Worm (Caenorhabditis elegans) whole organism, young adult: ENCODE measurements around the gene clec-78.
A peak's percentile ranks its signal among the peaks of the same experiment; 100 is the strongest.

ENCODE experiments used
- B0035.1 ChIP-seq: sonication (generic microtip); optimal IDR thresholded peaks from 2 replicates; lab custom pipeline; 2016; ENCODE audit warnings: missing genetic modification characterization, mild to moderate bottlenecking, missing compliant biosample characterization, missing genotype, missing genetic modification reagents
- B0261.1 ChIP-seq: sonication (generic microtip); optimal IDR thresholded peaks from 2 replicates; lab custom pipeline; 2016; ENCODE audit warnings: mild to moderate bottlenecking, missing genetic modification characterization, moderate library complexity, missing compliant biosample characterization
- B0336.3 ChIP-seq: fragments of 200-800 bp; sonication (Bioruptor generic); IDR thresholded peaks from 2 replicates; pipeline ENCODE4 v1.3.6; 2022; ENCODE audit warnings: missing genetic modification characterization, missing compliant biosample characterization
- C06A6.2 ChIP-seq: fragments of 200-800 bp; sonication (Bioruptor generic); conservative IDR thresholded peaks from 2 replicates; pipeline ENCODE4 v1.3.6; 2022; ENCODE audit warnings: missing genetic modification characterization, missing compliant biosample characterization
- C17E4.6 ChIP-seq: fragments of 200-800 bp; sonication (Bioruptor generic); IDR thresholded peaks from 2 replicates; pipeline ENCODE4 v1.3.6; 2022; ENCODE audit warnings: missing genetic modification reagents, missing genetic modification characterization, missing compliant biosample characterization
- F33H1.4 ChIP-seq: fragments of 200-800 bp; sonication (Bioruptor generic); IDR thresholded peaks from 2 replicates; pipeline ENCODE4 v1.3.6; 2022; ENCODE audit warnings: missing genetic modification reagents, missing genetic modification characterization, missing compliant biosample characterization
- F37B4.10 ChIP-seq: fragments of 200-800 bp; sonication (Bioruptor generic); IDR thresholded peaks from 2 replicates; pipeline ENCODE4 v1.3.6; 2022; ENCODE audit warnings: missing genetic modification characterization, missing compliant biosample characterization
- F49E8.2 ChIP-seq: sonication (generic microtip); optimal IDR thresholded peaks from 3 replicates; lab custom pipeline; 2017; ENCODE audit warnings: missing genetic modification characterization, mild to moderate bottlenecking, missing compliant biosample characterization, antibody characterized with exemption, moderate library complexity; ENCODE audit not compliant: insufficient read depth
- F55B11.4 ChIP-seq: sonication (generic microtip); optimal IDR thresholded peaks from 2 replicates; lab custom pipeline; 2016; ENCODE audit warnings: missing compliant biosample characterization, missing genetic modification characterization, borderline replicate concordance; ENCODE audit not compliant: insufficient read depth
- F57A8.1 ChIP-seq: fragments of 200-800 bp; sonication (Bioruptor generic); optimal IDR thresholded peaks from 2 replicates; lab custom pipeline; 2018; ENCODE audit warnings: mild to moderate bottlenecking, missing genetic modification characterization, moderate library complexity, missing compliant biosample characterization
- Y56A3A.18 ChIP-seq: fragments of 200-800 bp; sonication (Bioruptor generic); IDR thresholded peaks from 2 replicates; pipeline ENCODE4 v1.3.6; 2022; ENCODE audit warnings: missing genetic modification reagents, missing genetic modification characterization, missing compliant biosample characterization
- Y79H2A.3 ChIP-seq: fragments of 200-800 bp; sonication (Bioruptor generic); conservative IDR thresholded peaks from 2 replicates; pipeline ENCODE4 v1.3.6; 2022; ENCODE audit warnings: missing genetic modification reagents, missing genetic modification characterization, missing compliant biosample characterization
- Y95B8A.8 ChIP-seq: fragments of 200-800 bp; sonication (Bioruptor generic); IDR thresholded peaks from 2 replicates; pipeline ENCODE4 v1.3.6; 2022; ENCODE audit warnings: missing genetic modification reagents, missing genetic modification characterization, missing compliant biosample characterization
- akir-1 ChIP-seq: fragments of 200-800 bp; sonication (Bioruptor generic); optimal IDR thresholded peaks from 2 replicates; lab custom pipeline; 2018; ENCODE audit warnings: mild to moderate bottlenecking, missing genetic modification characterization, moderate library complexity, missing compliant biosample characterization
- atf-7 ChIP-seq: sonication (generic microtip); optimal IDR thresholded peaks from 2 replicates; lab custom pipeline; 2017; ENCODE audit warnings: mild to moderate bottlenecking, missing genetic modification characterization, missing compliant biosample characterization
- athp-1 ChIP-seq: sonication (generic microtip); optimal IDR thresholded peaks from 2 replicates; lab custom pipeline; 2017; ENCODE audit warnings: mild to moderate bottlenecking, missing genetic modification characterization, missing compliant biosample characterization
- bed-2 ChIP-seq: fragments of 200-800 bp; sonication (Bioruptor generic); IDR thresholded peaks from 2 replicates; pipeline ENCODE4 v1.3.6; 2022; ENCODE audit warnings: missing genetic modification reagents, missing genetic modification characterization, missing compliant biosample characterization
- cebp-1 ChIP-seq, 2 experiments: fragments of 200-800 bp in 1 of 2; sonication (Bioruptor generic) in 1 of 2; sonication (generic microtip) in 1 of 2; IDR thresholded peaks in 1 of 2; optimal IDR thresholded peaks in 1 of 2; 2 replicates each; pipeline versions ENCODE4 v1.3.6 to Lab custom; 2017 to 2022; ENCODE audit warnings: missing compliant biosample characterization in 2 of 2, missing genetic modification characterization in 2 of 2, mild to moderate bottlenecking in 1 of 2, missing genetic modification reagents in 1 of 2, moderate library complexity in 1 of 2
- ceh-58 ChIP-seq: fragments of 200-800 bp; sonication (Bioruptor generic); IDR thresholded peaks from 2 replicates; pipeline ENCODE4 v1.3.6; 2022; ENCODE audit warnings: missing genetic modification characterization, missing compliant biosample characterization
- dpl-1 ChIP-seq: fragments of 150-350 bp; optimal IDR thresholded peaks from 2 replicates; lab custom pipeline; 2014; ENCODE audit warnings: missing biosample characterization, missing genetic modification reagents, missing genetic modification characterization
- egl-18 ChIP-seq: fragments of 200-800 bp; sonication (Bioruptor generic); IDR thresholded peaks from 2 replicates; pipeline ENCODE4 v1.3.6; 2022; ENCODE audit warnings: missing genetic modification reagents, missing genetic modification characterization, missing compliant biosample characterization
- egrh-3 ChIP-seq: fragments of 200-800 bp; sonication (Bioruptor generic); IDR thresholded peaks from 2 replicates; pipeline ENCODE4 v1.3.6; 2022; ENCODE audit warnings: missing genetic modification reagents, missing genetic modification characterization, missing compliant biosample characterization
- hmg-1.2 ChIP-seq: fragments of 200-800 bp; sonication (Bioruptor generic); IDR thresholded peaks from 2 replicates; pipeline ENCODE4 v1.3.6; 2022; ENCODE audit warnings: missing genetic modification reagents, missing genetic modification characterization, missing compliant biosample characterization
- hmg-20 ChIP-seq: fragments of 200-800 bp; sonication (Bioruptor generic); IDR thresholded peaks from 2 replicates; pipeline ENCODE4 v1.3.6; 2022; ENCODE audit warnings: missing genetic modification reagents, missing genetic modification characterization, missing compliant biosample characterization
- hrde-1 ChIP-seq: sonication (generic microtip); optimal IDR thresholded peaks from 2 replicates; lab custom pipeline; 2016; ENCODE audit warnings: missing genetic modification characterization, mild to moderate bottlenecking, missing compliant biosample characterization, moderate library complexity, missing genotype, missing genetic modification reagents, borderline replicate concordance
- lag-1 ChIP-seq: fragments of 200-800 bp; sonication (Bioruptor generic); IDR thresholded peaks from 2 replicates; pipeline ENCODE4 v1.3.6; 2022; ENCODE audit warnings: missing genetic modification reagents, missing genetic modification characterization, missing compliant biosample characterization
- let-526 ChIP-seq: fragments of 200-800 bp; sonication (Bioruptor generic); IDR thresholded peaks from 2 replicates; pipeline ENCODE4 v1.3.6; 2022; ENCODE audit warnings: missing genetic modification reagents, missing genetic modification characterization, missing compliant biosample characterization
- lin-54 ChIP-seq: fragments of 200-800 bp; sonication (Bioruptor generic); optimal IDR thresholded peaks from 2 replicates; lab custom pipeline; 2018; ENCODE audit warnings: mild to moderate bottlenecking, missing genetic modification characterization, missing compliant biosample characterization
- lsl-1 ChIP-seq: fragments of 200-800 bp; sonication (Bioruptor generic); optimal IDR thresholded peaks from 2 replicates; lab custom pipeline; 2018; ENCODE audit warnings: mild to moderate bottlenecking, missing genetic modification characterization, moderate library complexity, missing compliant biosample characterization
- lsy-27 ChIP-seq: sonication (generic microtip); optimal IDR thresholded peaks from 2 replicates; lab custom pipeline; 2017; ENCODE audit warnings: missing genetic modification characterization, mild to moderate bottlenecking, missing compliant biosample characterization, antibody characterized with exemption, missing genotype, borderline replicate concordance; ENCODE audit not compliant: insufficient read depth
- madf-10 ChIP-seq: sonication (generic microtip); optimal IDR thresholded peaks from 2 replicates; lab custom pipeline; 2016; ENCODE audit warnings: mild to moderate bottlenecking, missing genetic modification characterization, missing compliant biosample characterization
- madf-3 ChIP-seq: fragments of 200-800 bp; sonication (Bioruptor generic); IDR thresholded peaks from 2 replicates; pipeline ENCODE4 v1.3.6; 2022; ENCODE audit warnings: missing genetic modification reagents, missing genetic modification characterization, missing compliant biosample characterization
- madf-6 ChIP-seq: fragments of 200-800 bp; sonication (Bioruptor generic); IDR thresholded peaks from 2 replicates; pipeline ENCODE4 v1.3.6; 2022; ENCODE audit warnings: missing genetic modification reagents, missing genetic modification characterization, missing compliant biosample characterization
- mxl-1 ChIP-seq: sonication (generic microtip); optimal IDR thresholded peaks from 2 replicates; lab custom pipeline; 2016; ENCODE audit warnings: missing genetic modification characterization, missing compliant biosample characterization
- pbrm-1 ChIP-seq: fragments of 200-800 bp; sonication (Bioruptor generic); IDR thresholded peaks from 2 replicates; pipeline ENCODE4 v1.3.6; 2022; ENCODE audit warnings: missing genetic modification reagents, missing genetic modification characterization, missing compliant biosample characterization
- rcor-1 ChIP-seq: fragments of 200-800 bp; sonication (Bioruptor generic); IDR thresholded peaks from 2 replicates; pipeline ENCODE4 v1.3.6; 2022; ENCODE audit warnings: missing genetic modification reagents, missing genetic modification characterization, missing compliant biosample characterization
- rpc-1 ChIP-seq, 2 experiments: fragments of 150-350 bp in 1 of 2; sonication (generic microtip) in 1 of 2; optimal IDR thresholded peaks; 2 replicates each; lab custom pipeline; 2014 to 2018; ENCODE audit warnings: missing biosample characterization in 1 of 2, missing genetic modification characterization in 1 of 2, missing genetic modification reagents in 1 of 2, missing genotype in 1 of 2
- sdz-38 ChIP-seq: sonication (generic microtip); optimal IDR thresholded peaks from 2 replicates; lab custom pipeline; 2016; ENCODE audit warnings: missing genotype, missing genetic modification characterization, missing compliant biosample characterization
- sea-2 ChIP-seq: fragments of 200-800 bp; sonication (Bioruptor generic); IDR thresholded peaks from 2 replicates; pipeline ENCODE4 v1.3.6; 2022; ENCODE audit warnings: missing genetic modification characterization, missing compliant biosample characterization
- snpc-3.4 ChIP-seq: sonication (generic microtip); optimal IDR thresholded peaks from 2 replicates; lab custom pipeline; 2017; ENCODE audit warnings: missing genetic modification characterization, mild to moderate bottlenecking, missing compliant biosample characterization, antibody characterized with exemption, moderate library complexity, missing genotype, missing genetic modification reagents
- snpc-4 ChIP-seq, 5 experiments: fragments of 150-350 bp in 1 of 5; sonication (generic microtip) in 4 of 5; optimal IDR thresholded peaks; 2 replicates each; lab custom pipeline; 2014 to 2018; ENCODE audit warnings: missing genetic modification characterization in 5 of 5, missing biosample characterization in 3 of 5, antibody characterized with exemption in 2 of 5, mild to moderate bottlenecking in 2 of 5, missing compliant biosample characterization in 2 of 5, missing genotype in 2 of 5, moderate library complexity in 2 of 5, missing genetic modification reagents in 1 of 5
- tbx-9 ChIP-seq: sonication (generic microtip); optimal IDR thresholded peaks from 2 replicates; lab custom pipeline; 2016; ENCODE audit warnings: borderline replicate concordance, missing genetic modification characterization, inconsistent platforms, missing compliant biosample characterization
- xnd-1 ChIP-seq: sonication (generic microtip); optimal IDR thresholded peaks from 2 replicates; lab custom pipeline; 2016; ENCODE audit warnings: missing genotype, missing genetic modification reagents, missing genetic modification characterization, missing compliant biosample characterization
- ztf-22 ChIP-seq: fragments of 200-800 bp; sonication (Bioruptor generic); optimal IDR thresholded peaks from 2 replicates; lab custom pipeline; 2018; ENCODE audit warnings: mild to moderate bottlenecking, missing genetic modification characterization, moderate library complexity, missing compliant biosample characterization
- ztf-3 ChIP-seq: fragments of 200-800 bp; sonication (Bioruptor generic); optimal IDR thresholded peaks from 2 replicates; lab custom pipeline; 2018; ENCODE audit warnings: mild to moderate bottlenecking, missing genetic modification characterization, missing compliant biosample characterization

The clec-78 gene

DNA sequence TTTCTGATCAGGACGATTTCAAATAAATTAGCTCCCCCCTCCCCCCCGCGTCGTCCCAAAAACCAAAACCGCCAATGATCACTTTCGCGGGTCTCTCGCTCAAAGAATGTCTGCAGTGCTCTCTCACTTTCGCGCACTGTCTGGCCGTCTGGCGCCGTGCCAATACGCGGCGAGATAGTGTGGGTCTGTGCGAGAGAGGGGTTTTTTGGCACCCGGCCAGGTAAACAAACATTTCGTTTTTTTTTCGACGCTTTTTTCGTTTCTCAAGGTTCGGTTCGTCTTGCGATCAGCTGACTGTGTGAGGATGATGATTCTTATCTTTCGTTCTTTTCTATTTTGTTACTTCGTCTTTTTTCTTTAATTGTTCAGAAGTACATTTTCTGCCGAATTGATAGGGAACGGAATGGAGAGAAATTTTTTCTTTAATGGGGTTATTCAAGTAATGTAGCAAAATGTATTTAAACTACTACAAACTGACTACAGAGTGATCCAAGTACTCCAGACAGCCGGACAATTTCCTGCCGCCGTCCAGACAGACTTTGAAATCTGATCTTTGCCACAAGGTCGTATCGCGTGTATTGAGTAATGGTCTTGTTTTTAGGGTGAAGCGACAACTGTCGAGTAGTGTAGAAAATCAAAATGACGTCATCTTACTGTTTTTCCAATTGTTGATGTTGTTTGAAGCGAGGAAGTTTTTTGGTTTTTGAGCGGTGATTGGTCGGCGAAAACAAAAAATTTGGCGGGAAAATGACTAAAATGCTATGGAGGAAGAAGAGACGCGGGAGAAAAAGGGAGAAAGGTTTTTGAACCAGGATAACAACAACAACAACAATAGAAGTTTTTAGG lies 35.5 kb downstream of the clec-78 start (continued):
- TF ChIP-seq rpc-1 (optimal IDR thresholded peaks at IDR 0.05; lab: Kevin White, UChicago) (no peak), rpc-1 (tag; optimal IDR thresholded peaks at IDR 0.05; lab: Kevin White, UChicago) (no peak), bed-2 (GFP tag; lab: Robert Waterston, UW) (no peak), xnd-1 (tag; lab: Kevin White, UChicago) (no peak), atf-7 (peak; percentile 29), lsl-1 (no peak), ceh-58 (GFP tag; lab: Robert Waterston, UW) (no peak), B0261.1 (tag; lab: Kevin White, UChicago) (no peak), lsy-27 (tag; lab: Kevin White, UChicago) (no peak), Y95B8A.8 (GFP tag; lab: Robert Waterston, UW) (peak; percentile 75), F57A8.1 (GFP tag; lab: Kevin White, UChicago) (no peak), hrde-1 (tag; lab: Kevin White, UChicago) (no peak), sdz-38 (tag; lab: Kevin White, UChicago) (no peak), lin-54 (GFP tag; lab: Kevin White, UChicago) (peak; percentile 33), lag-1 (GFP tag; lab: Robert Waterston, UW) (no peak), let-526 (no peak), pbrm-1 (GFP tag; lab: Robert Waterston, UW) (peak; percentile 73), cebp-1 (GFP tag; IDR thresholded peaks at IDR 0.05; lab: Robert Waterston, UW) (no peak), cebp-1 (tag; optimal IDR thresholded peaks at IDR 0.05; lab: Kevin White, UChicago) (peak; percentile 79), F37B4.10 (no peak), dpl-1 (no peak), C06A6.2 (GFP tag; lab: Robert Waterston, UW) (peak; percentile 69; the same call in 1 of the 2 replicates), F55B11.4 (tag; lab: Kevin White, UChicago) (no peak), rcor-1 (GFP tag; lab: Robert Waterston, UW) (0 out of 2 replicates have a peak, but pooled peaks have one; percentile 31), C17E4.6 (no peak), madf-10 (tag; lab: Kevin White, UChicago) (no peak), B0035.1 (no peak), hmg-20 (no peak), Y79H2A.3 (GFP tag; lab: Robert Waterston, UW) (no peak), egl-18 (GFP tag; lab: Robert Waterston, UW) (no peak), mxl-1 (no peak), madf-3 (no peak), ztf-3 (GFP tag; lab: Kevin White, UChicago) (no peak), F49E8.2 (tag; lab: Kevin White, UChicago) (no peak), madf-6 (no peak), egrh-3 (peak; percentile 76), hmg-1.2 (GFP tag; lab: Robert Waterston, UW) (peak; percentile 88), snpc-4 (GFP tag; optimal IDR thresholded peaks at IDR 0.05; lab: Kevin White, UChicago) (no peak), snpc-4 (tag; optimal IDR thresholded peaks at IDR 0.05; lab: Kevin White, UChicago) (peak; percentile 5 to 38 (median 20)), ztf-22 (GFP tag; lab: Kevin White, UChicago) (peak; percentile 26), B0336.3 (GFP tag; lab: Robert Waterston, UW) (peak; percentile 48; the same call in 1 of the 2 replicates), tbx-9 (no peak), snpc-3.4 (tag; lab: Kevin White, UChicago) (no peak), sea-2 (GFP tag; lab: Robert Waterston, UW) (no peak), akir-1 (GFP tag; lab: Kevin White, UChicago) (no peak), Y56A3A.18 (GFP tag; lab: Robert Waterston, UW) (no peak), athp-1 (no peak), F33H1.4 (no peak)
